Fruit fly (Drosophila melanogaster): ENCODE measurements around the gene COX6CL.

- TF ChIP-seq Met (GFP tag; optimal IDR thresholded peaks at IDR 0.05) (no peak), CG10631 (GFP tag; optimal IDR thresholded peaks at IDR 0.05) (no peak), spab (GFP tag; optimal IDR thresholded peaks at IDR 0.05) (no peak), Hr39 (GFP tag; optimal IDR thresholded peaks at IDR 0.05) (no peak), pdm3 (GFP tag; optimal IDR thresholded peaks at IDR 0.05) (no peak), Sox14 (GFP tag; optimal IDR thresholded peaks at IDR 0.05) (no peak)
Observed at dm6 chr2L:5790799-5791526, 27.3 kb downstream of the COX6CL start.
